Fruit fly (Drosophila melanogaster): ENCODE measurements around the gene Edem1.
A peak's percentile ranks its signal among the peaks of the same experiment; 100 is the strongest.

Edem1 gene

DNA sequence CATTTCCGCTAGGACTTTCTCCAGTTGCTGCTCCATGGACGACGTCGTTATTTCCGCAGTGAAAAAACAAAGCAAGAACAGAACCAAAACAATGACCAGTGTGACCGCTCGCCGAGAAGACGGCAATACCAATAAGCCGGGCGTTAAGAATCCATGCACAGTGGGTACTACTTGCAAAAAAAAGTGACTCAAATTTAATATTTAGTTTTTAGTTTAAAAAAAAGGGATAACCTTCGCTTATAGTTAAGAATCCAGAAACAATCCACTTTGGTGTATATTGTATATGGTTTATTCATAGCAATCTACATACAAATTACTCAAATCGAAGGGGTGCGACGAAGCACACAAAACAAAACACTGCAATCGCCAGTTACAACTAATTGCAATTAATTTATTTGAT, 49.8 kb downstream of the Edem1 start, which contains the start of gene Lamtor5 (continued):
- peak; percentile 24 for TF ChIP-seq Max (GFP tag; optimal IDR thresholded peaks at IDR 0.05)
- TF ChIP-seq Myb (GFP tag; optimal IDR thresholded peaks at IDR 0.05): peak; percentile 38
- peak; percentile 71 for TF ChIP-seq MESR4 (GFP tag; optimal IDR thresholded peaks at IDR 0.05)
- TF ChIP-seq Hsf (GFP tag; optimal IDR thresholded peaks at IDR 0.05): peak; percentile 32
- TF ChIP-seq CG11456 (GFP tag; IDR thresholded peaks at IDR 0.05): 0 out of 3 replicates have a peak, but pooled peaks have one; percentile 33
- peak; percentile 9 for TF ChIP-seq pho (GFP tag; optimal IDR thresholded peaks at IDR 0.05)
- peak; percentile 44; the same call in 1 of the 2 replicates for TF ChIP-seq CG32772 (GFP tag; IDR thresholded peaks at IDR 0.05)
- TF ChIP-seq Chrac-16 (GFP tag; optimal IDR thresholded peaks at IDR 0.05): peak; percentile 25
- peak; percentile 28 for TF ChIP-seq Ets97D (GFP tag; optimal IDR thresholded peaks at IDR 0.05)
- TF ChIP-seq nmo (GFP tag; optimal IDR thresholded peaks at IDR 0.05): peak; percentile 34
- no peak for TF ChIP-seq tap (tag; optimal IDR thresholded peaks at IDR 0.05)
- TF ChIP-seq CG13123 (GFP tag; optimal IDR thresholded peaks at IDR 0.05): no peak
- no peak for TF ChIP-seq CG4328 (GFP tag; optimal IDR thresholded peaks at IDR 0.05)
- peak; percentile 1 for TF ChIP-seq D19B (GFP tag; optimal IDR thresholded peaks at IDR 0.05)
- peak; percentile 53 for TF ChIP-seq CG9797 (GFP tag; optimal IDR thresholded peaks at IDR 0.05)
- no peak for TF ChIP-seq HLHmδ (GFP tag; optimal IDR thresholded peaks at IDR 0.05)
- TF ChIP-seq CG12155 (GFP tag; optimal IDR thresholded peaks at IDR 0.05): peak; percentile 20
- 0 out of 2 replicates have a peak, but pooled peaks have one; percentile 20 for TF ChIP-seq CG10366 (GFP tag; IDR thresholded peaks at IDR 0.05)
- TF ChIP-seq pfk (GFP tag; optimal IDR thresholded peaks at IDR 0.05): no peak
- 0 out of 2 replicates have a peak, but pooled peaks have one; percentile 29 for TF ChIP-seq Taf1 (GFP tag; IDR thresholded peaks at IDR 0.05)
- no peak for TF ChIP-seq cato (GFP tag; optimal IDR thresholded peaks at IDR 0.05; ENCODE audit: borderline replicate concordance)
- no peak for TF ChIP-seq pnt (GFP tag; optimal IDR thresholded peaks at IDR 0.05)
- no peak for TF ChIP-seq zen (tag; optimal IDR thresholded peaks at IDR 0.05)
- TF ChIP-seq CG34422 (GFP tag; IDR thresholded peaks at IDR 0.05): peak; percentile 59; the same call in 1 of the 3 replicates
- peak; percentile 22 for TF ChIP-seq CG10543 (GFP tag; optimal IDR thresholded peaks at IDR 0.05)
- no peak for TF ChIP-seq eyg (GFP tag; optimal IDR thresholded peaks at IDR 0.05)
- TF ChIP-seq CG10462 (GFP tag; optimal IDR thresholded peaks at IDR 0.05): no peak
- TF ChIP-seq dmrt99B (tag; optimal IDR thresholded peaks at IDR 0.05): peak; percentile 36
- no peak for TF ChIP-seq CG6254 (GFP tag; optimal IDR thresholded peaks at IDR 0.05)
- peak; percentile 38; the same call in 1 of the 3 replicates for TF ChIP-seq CG11695 (GFP tag; IDR thresholded peaks at IDR 0.05)
- 0 out of 2 replicates have a peak, but pooled peaks have one; percentile 25 for TF ChIP-seq CG6272 (GFP tag; IDR thresholded peaks at IDR 0.05)
- TF ChIP-seq CG12391 (tag; optimal IDR thresholded peaks at IDR 0.05): peak; percentile 59
- peak; percentile 23 for TF ChIP-seq ind (GFP tag; optimal IDR thresholded peaks at IDR 0.05)
- TF ChIP-seq Dip3 (GFP tag; optimal IDR thresholded peaks at IDR 0.05): peak; percentile 30
- TF ChIP-seq CG10979 (tag; optimal IDR thresholded peaks at IDR 0.05): peak; percentile 30
- peak; percentile 36; the same call in 1 of the 2 replicates for TF ChIP-seq CG5953 (GFP tag; IDR thresholded peaks at IDR 0.05)
- peak; percentile 46 for TF ChIP-seq ems (GFP tag; optimal IDR thresholded peaks at IDR 0.05)
- peak; percentile 52; the same call in 2 of the 3 replicates for TF ChIP-seq CG34224 (GFP tag; IDR thresholded peaks at IDR 0.05; ENCODE audit: partially characterized antibody)
- TF ChIP-seq kay (GFP tag; optimal IDR thresholded peaks at IDR 0.05): no peak
- TF ChIP-seq CG2712 (tag; optimal IDR thresholded peaks at IDR 0.05): peak; percentile 58
- peak; percentile 10 for TF ChIP-seq Mad (GFP tag; optimal IDR thresholded peaks at IDR 0.05)
- peak; percentile 17 for TF ChIP-seq trem (tag; optimal IDR thresholded peaks at IDR 0.05)
- TF ChIP-seq lilli (GFP tag; optimal IDR thresholded peaks at IDR 0.05): peak; percentile 60
- TF ChIP-seq Rfx (GFP tag; IDR thresholded peaks at IDR 0.05): peak; percentile 78
- peak; percentile 15 for TF ChIP-seq BEAF-32 (GFP tag; optimal IDR thresholded peaks at IDR 0.05)
- TF ChIP-seq CG18011 (GFP tag; optimal IDR thresholded peaks at IDR 0.05): peak; percentile 40
- TF ChIP-seq bbx (GFP tag; IDR thresholded peaks at IDR 0.05; ENCODE audit: partially characterized antibody): 0 out of 2 replicates have a peak, but pooled peaks have one; percentile 28
- TF ChIP-seq emc (GFP tag; optimal IDR thresholded peaks at IDR 0.05): no peak
- no peak for TF ChIP-seq al (GFP tag; IDR thresholded peaks at IDR 0.05)
- TF ChIP-seq cad (GFP tag; optimal IDR thresholded peaks at IDR 0.05): no peak
